Worm (Caenorhabditis elegans) whole organism, L3 larva: ENCODE results near the gene pat-12.

ENCODE experiments used
- R02D3.7 ChIP-seq: fragments of 150-350 bp; optimal IDR thresholded peaks from 2 replicates; lab custom pipeline; 2014; ENCODE audit warnings: missing biosample characterization, missing genetic modification characterization
- ZK546.5 ChIP-seq: sonication (generic microtip); optimal IDR thresholded peaks from 2 replicates; lab custom pipeline; 2017; ENCODE audit warnings: missing biosample characterization, missing genetic modification characterization
- aly-2 ChIP-seq: fragments of 150-350 bp; optimal IDR thresholded peaks from 2 replicates; lab custom pipeline; 2014; ENCODE audit warnings: missing biosample characterization, missing genetic modification characterization
- ama-1 ChIP-seq: fragments of 150-350 bp; optimal IDR thresholded peaks from 2 replicates; lab custom pipeline; 2018
- ceh-16 ChIP-seq: sonication (generic microtip); optimal IDR thresholded peaks from 2 replicates; lab custom pipeline; 2017; ENCODE audit warnings: missing biosample characterization, missing genetic modification characterization
- ceh-28 ChIP-seq: fragments of 150-350 bp; optimal IDR thresholded peaks from 2 replicates; lab custom pipeline; 2014; ENCODE audit warnings: missing biosample characterization, missing genetic modification reagents, missing genetic modification characterization
- ceh-9 ChIP-seq: sonication (generic microtip); optimal IDR thresholded peaks from 2 replicates; lab custom pipeline; 2018; ENCODE audit warnings: missing biosample characterization, missing genetic modification characterization
- egl-5 ChIP-seq: fragments of 150-350 bp; optimal IDR thresholded peaks from 2 replicates; lab custom pipeline; 2017; ENCODE audit warnings: missing biosample characterization, missing genetic modification reagents, missing genetic modification characterization, inconsistent platforms
- elt-2 ChIP-seq: sonication (generic microtip); optimal IDR thresholded peaks from 2 replicates; lab custom pipeline; 2016; ENCODE audit warnings: missing genetic modification reagents, mild to moderate bottlenecking, missing genetic modification characterization, missing compliant biosample characterization
- elt-3 ChIP-seq, 3 experiments: fragments of 150-350 bp in 1 of 3; sonication (generic microtip) in 2 of 3; optimal IDR thresholded peaks; 2 replicates in 2 of 3; 4 replicates in 1 of 3; lab custom pipeline; 2014 to 2017; ENCODE audit warnings: missing biosample characterization in 3 of 3, missing genetic modification characterization in 3 of 3
- fkh-10 ChIP-seq: sonication (generic microtip); optimal IDR thresholded peaks from 2 replicates; lab custom pipeline; 2017; ENCODE audit warnings: missing biosample characterization, missing genetic modification reagents, missing genetic modification characterization
- hmg-11 ChIP-seq: sonication (generic microtip); optimal IDR thresholded peaks from 2 replicates; lab custom pipeline; 2016; ENCODE audit warnings: missing genetic modification characterization, missing compliant biosample characterization
- jun-1 ChIP-seq: fragments of 150-350 bp; optimal IDR thresholded peaks from 2 replicates; lab custom pipeline; 2014; ENCODE audit warnings: missing biosample characterization, missing genetic modification reagents, missing genetic modification characterization
- lin-15B ChIP-seq: fragments of 150-350 bp; optimal IDR thresholded peaks from 2 replicates; lab custom pipeline; 2014; ENCODE audit warnings: missing biosample characterization, missing genetic modification characterization
- lin-39 ChIP-seq: fragments of 150-350 bp; optimal IDR thresholded peaks from 2 replicates; lab custom pipeline; 2018; ENCODE audit warnings: missing biosample characterization, missing genetic modification reagents, missing genetic modification characterization
- lsy-12 ChIP-seq: sonication (generic microtip); optimal IDR thresholded peaks from 2 replicates; lab custom pipeline; 2016; ENCODE audit warnings: mild to moderate bottlenecking, missing genetic modification characterization, missing compliant biosample characterization
- nfya-1 ChIP-seq: sonication (generic microtip); optimal IDR thresholded peaks from 2 replicates; lab custom pipeline; 2017; ENCODE audit warnings: missing genetic modification characterization, mild to moderate bottlenecking, missing compliant biosample characterization, antibody characterized with exemption, moderate library complexity; ENCODE audit not compliant: insufficient read depth
- nhr-12 ChIP-seq: fragments of 150-350 bp; optimal IDR thresholded peaks from 2 replicates; lab custom pipeline; 2014; ENCODE audit warnings: missing biosample characterization, missing genetic modification characterization
- nhr-23 ChIP-seq: fragments of 150-350 bp; optimal IDR thresholded peaks from 2 replicates; lab custom pipeline; 2014; ENCODE audit warnings: missing biosample characterization, missing genetic modification reagents, missing genetic modification characterization
- nhr-237 ChIP-seq: fragments of 150-350 bp; optimal IDR thresholded peaks from 2 replicates; lab custom pipeline; 2014; ENCODE audit warnings: missing biosample characterization, missing genetic modification characterization
- nhr-25 ChIP-seq: sonication (generic microtip); optimal IDR thresholded peaks from 2 replicates; lab custom pipeline; 2017; ENCODE audit warnings: missing biosample characterization, missing genetic modification characterization
- nhr-28 ChIP-seq: fragments of 150-350 bp; optimal IDR thresholded peaks from 2 replicates; lab custom pipeline; 2014; ENCODE audit warnings: missing biosample characterization, missing genetic modification characterization
- nhr-77 ChIP-seq: fragments of 150-350 bp; optimal IDR thresholded peaks from 2 replicates; lab custom pipeline; 2014; ENCODE audit warnings: missing biosample characterization, missing genetic modification characterization
- pha-4 ChIP-seq: fragments of 150-350 bp; optimal IDR thresholded peaks from 2 replicates; lab custom pipeline; 2014; ENCODE audit warnings: missing biosample characterization, missing genetic modification reagents, missing genetic modification characterization
- pqm-1 ChIP-seq: fragments of 150-350 bp; optimal IDR thresholded peaks from 2 replicates; lab custom pipeline; 2017; ENCODE audit warnings: missing biosample characterization, missing genetic modification characterization, inconsistent platforms
- sea-2 ChIP-seq: fragments of 150-350 bp; sonication (generic microtip); optimal IDR thresholded peaks from 4 replicates; lab custom pipeline; 2014; ENCODE audit warnings: missing biosample characterization, missing genetic modification reagents, missing genetic modification characterization
- skn-1 ChIP-seq: fragments of 150-350 bp; optimal IDR thresholded peaks from 2 replicates; lab custom pipeline; 2014; ENCODE audit warnings: missing biosample characterization, missing genetic modification characterization
- snpc-4 ChIP-seq: fragments of 150-350 bp; optimal IDR thresholded peaks from 2 replicates; lab custom pipeline; 2014; ENCODE audit warnings: missing biosample characterization, missing genetic modification characterization
- tbx-2 ChIP-seq: sonication (generic microtip); optimal IDR thresholded peaks from 2 replicates; lab custom pipeline; 2016; ENCODE audit warnings: mild to moderate bottlenecking, missing genetic modification characterization, missing compliant biosample characterization
- unc-39 ChIP-seq: sonication (generic microtip); optimal IDR thresholded peaks from 4 replicates; lab custom pipeline; 2017; ENCODE audit warnings: missing biosample characterization, missing genetic modification characterization
- zag-1 ChIP-seq: fragments of 150-350 bp; optimal IDR thresholded peaks from 2 replicates; lab custom pipeline; 2014; ENCODE audit warnings: missing biosample characterization, missing genetic modification characterization
- ztf-11 ChIP-seq: fragments of 150-350 bp; optimal IDR thresholded peaks from 2 replicates; lab custom pipeline; 2014; ENCODE audit warnings: missing biosample characterization, missing genetic modification characterization
- ztf-4 ChIP-seq: fragments of 150-350 bp; optimal IDR thresholded peaks from 2 replicates; lab custom pipeline; 2014; ENCODE audit warnings: missing biosample characterization, missing genetic modification characterization

pat-12 gene

DNA sequence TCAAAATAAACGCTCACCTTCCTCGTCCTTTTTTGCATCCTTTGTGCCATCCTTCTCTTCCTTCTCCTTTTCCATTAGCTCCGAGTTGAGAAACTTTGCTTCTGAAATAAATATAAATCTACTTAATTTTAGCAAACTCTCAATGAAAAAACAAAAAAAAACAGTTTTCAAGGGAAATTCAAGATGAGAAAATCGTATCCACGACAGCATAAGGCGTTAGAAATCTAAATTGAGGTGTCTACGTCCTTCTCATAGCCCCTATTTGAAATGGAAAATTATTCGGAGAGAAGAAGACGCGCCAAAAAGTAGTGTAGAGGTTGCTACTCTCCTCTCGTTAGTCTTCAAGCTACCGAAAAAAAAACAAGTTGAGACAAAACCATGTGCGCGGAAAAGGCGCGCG is at the start of gene pat-12:
Gene pat-12 (minus strand): TSS at position 101 of the 400 bp plus-strand sequence.
- TF ChIP-seq ama-1 (lab: Kevin White, UChicago): no peak
- TF ChIP-seq nhr-77 (tag; lab: Kevin White, UChicago): no peak
- no peak for TF ChIP-seq nfya-1 (tag; lab: Kevin White, UChicago)
- no peak for TF ChIP-seq ceh-9
- no peak for TF ChIP-seq nhr-23 (tag; lab: Kevin White, UChicago)
- TF ChIP-seq ztf-11 (tag; lab: Kevin White, UChicago): no peak
- no peak for TF ChIP-seq nhr-237 (tag; lab: Kevin White, UChicago)
- no peak for TF ChIP-seq lin-15B (tag; lab: Kevin White, UChicago)
- TF ChIP-seq lin-39 (tag; lab: Kevin White, UChicago): no peak
- TF ChIP-seq snpc-4 (tag; lab: Kevin White, UChicago): no peak
- TF ChIP-seq nhr-12 (tag; lab: Kevin White, UChicago): no peak
- TF ChIP-seq hmg-11 (tag; lab: Kevin White, UChicago): no peak
- TF ChIP-seq tbx-2 (tag; lab: Kevin White, UChicago): no peak
- no peak for TF ChIP-seq nhr-25
- TF ChIP-seq ceh-28: no peak
- TF ChIP-seq, all 47 proteins: peak for 0

DNA sequence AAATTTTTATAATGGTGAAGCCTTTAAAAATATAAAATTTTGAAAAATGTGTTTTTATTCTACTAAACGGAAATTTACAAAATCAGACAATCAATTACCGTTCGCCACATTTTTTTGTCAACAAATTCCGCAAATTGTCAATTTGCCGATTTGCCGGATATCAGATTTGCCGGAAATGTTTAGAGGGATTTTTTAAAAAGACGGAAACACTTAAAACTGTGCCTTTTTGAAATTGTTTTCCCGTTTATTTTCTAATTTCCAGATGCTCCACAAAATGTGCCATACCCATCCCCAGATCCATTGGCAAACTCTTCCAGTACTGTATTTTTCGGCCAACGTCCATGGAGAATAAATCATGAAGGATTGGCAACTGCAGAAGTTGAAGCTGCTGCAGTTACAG is 45.3 kb upstream of the pat-12 start:
- TF ChIP-seq elt-2 (tag; lab: Kevin White, UChicago) (no peak), pha-4 (no peak), ZK546.5 (tag; lab: Kevin White, UChicago) (no peak), nhr-28 (tag; lab: Kevin White, UChicago) (no peak), nfya-1 (tag; lab: Kevin White, UChicago) (no peak), ztf-4 (tag; lab: Kevin White, UChicago) (no peak), nhr-23 (tag; lab: Kevin White, UChicago) (no peak), zag-1 (tag; lab: Kevin White, UChicago) (no peak), elt-3 (tag; optimal IDR thresholded peaks at IDR 0.05; lab: Kevin White, UChicago) (no peak), R02D3.7 (tag; lab: Kevin White, UChicago) (no peak), aly-2 (tag; lab: Kevin White, UChicago) (no peak), unc-39 (tag; lab: Kevin White, UChicago) (no peak), nhr-12 (tag; lab: Kevin White, UChicago) (no peak), snpc-4 (tag; lab: Kevin White, UChicago) (no peak), ceh-16 (tag; lab: Kevin White, UChicago) (no peak)

DNA sequence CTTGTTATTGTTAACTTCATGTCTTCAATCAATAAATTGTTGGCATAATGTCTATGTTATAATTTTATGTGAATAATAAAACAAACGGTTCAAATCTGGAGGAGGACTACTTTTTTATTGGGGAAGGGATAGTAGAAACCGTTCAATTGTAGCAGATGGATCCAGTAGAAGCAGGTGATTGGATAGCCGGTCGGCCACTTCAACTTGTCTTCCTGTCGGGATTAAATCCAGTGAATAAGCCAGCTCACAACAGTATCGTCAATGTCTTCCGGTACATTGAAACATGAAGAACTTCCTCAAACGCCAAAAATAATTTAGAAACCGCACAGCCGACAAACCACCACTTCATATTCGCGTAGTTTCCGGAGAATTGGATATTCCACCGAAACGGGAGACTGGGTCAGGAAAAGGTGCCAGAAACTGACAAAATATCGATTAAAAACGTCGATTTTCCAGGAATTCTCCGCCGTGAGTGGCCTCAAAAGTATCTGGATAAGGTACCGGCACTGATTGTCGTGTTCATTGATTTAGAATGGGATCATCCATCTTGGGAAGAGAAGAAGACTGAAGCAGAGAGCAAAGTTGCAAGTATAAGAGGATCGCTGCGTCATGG is 42.9 kb upstream of the pat-12 start, which contains the start of gene trpp-11:
Gene trpp-11 (plus strand): TSS at position 153 of the 613 bp plus-strand sequence.
- no peak for TF ChIP-seq nfya-1 (tag; lab: Kevin White, UChicago)

DNA sequence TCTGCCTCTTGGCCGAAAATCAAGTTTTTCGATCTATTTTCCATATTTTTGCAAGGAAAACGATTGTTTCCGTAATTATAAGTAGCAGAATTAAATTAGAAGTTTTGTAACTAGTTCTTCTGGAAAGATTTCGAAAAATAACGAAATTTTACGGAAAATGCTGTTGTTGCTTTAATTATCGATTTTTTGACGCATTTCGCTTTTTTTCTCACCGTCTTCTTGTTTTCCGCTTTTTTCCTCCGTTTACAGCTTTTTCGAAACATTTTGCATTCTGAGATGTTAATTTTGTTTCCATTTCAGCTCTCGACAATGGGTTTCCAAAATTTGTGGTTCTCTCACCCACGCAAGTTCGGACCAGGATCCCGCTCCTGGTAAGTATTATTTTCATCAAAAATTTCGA is 41.8 kb upstream of the pat-12 start, which contains the start of gene rps-29:
Gene rps-29 (plus strand): TSS at position 301 of the 400 bp plus-strand sequence.
- TF ChIP-seq unc-39 (tag; lab: Kevin White, UChicago): no peak
- peak; percentile 17 for TF ChIP-seq ceh-28

DNA sequence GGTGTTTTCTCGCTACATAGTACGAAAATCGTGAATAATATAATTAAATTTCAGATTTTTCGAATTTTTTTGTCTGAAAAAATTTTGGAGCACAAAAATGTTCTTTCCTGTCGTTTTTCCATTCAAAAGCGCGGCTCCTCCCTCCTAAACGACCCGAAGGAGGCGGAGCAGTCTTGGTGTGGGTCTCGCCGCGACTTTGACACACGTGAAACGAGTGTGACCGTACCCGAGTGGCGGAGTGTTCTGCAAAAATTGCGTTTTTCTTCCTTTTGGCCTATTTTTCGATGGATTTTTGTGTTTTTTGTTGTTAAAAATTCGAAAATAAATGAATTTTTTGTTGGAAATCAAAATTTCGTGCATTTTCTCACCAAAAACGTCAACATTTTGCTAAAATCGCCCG is 41.4 kb upstream of the pat-12 start, which contains the start of gene snt-2:
Gene snt-2 (minus strand): TSS at position 139 of the 400 bp plus-strand sequence.
- TF ChIP-seq hmg-11 (tag; lab: Kevin White, UChicago) (peak; percentile 72), nhr-23 (tag; lab: Kevin White, UChicago) (peak; percentile 58), jun-1 (no peak), nhr-25 (peak; percentile 71), skn-1 (tag; lab: Kevin White, UChicago) (peak; percentile 38), lin-39 (tag; lab: Kevin White, UChicago) (peak; percentile 91), nfya-1 (tag; lab: Kevin White, UChicago) (peak; percentile 96), lsy-12 (peak; percentile 81), fkh-10 (GFP tag; lab: Kevin White, UChicago) (peak; percentile 56), nhr-12 (tag; lab: Kevin White, UChicago) (no peak), ceh-28 (no peak), ceh-9 (no peak), elt-2 (tag; lab: Kevin White, UChicago) (peak; percentile 71), R02D3.7 (tag; lab: Kevin White, UChicago) (peak; percentile 26), sea-2 (no peak), snpc-4 (tag; lab: Kevin White, UChicago) (peak; percentile 60), lin-15B (tag; lab: Kevin White, UChicago) (peak; percentile 86), egl-5 (tag; lab: Kevin White, UChicago) (peak; percentile 59), nhr-237 (tag; lab: Kevin White, UChicago) (no peak), ama-1 (lab: Kevin White, UChicago) (peak; percentile 29), pha-4 (peak; percentile 76), pqm-1 (tag; lab: Kevin White, UChicago) (peak; percentile 29), aly-2 (tag; lab: Kevin White, UChicago) (no peak)
